Worm (Caenorhabditis elegans): ENCODE data around the gene F22F1.3.

Gene F22F1.3

ce11 chrX:8158975-8159813 is 3.7 kb downstream of the F22F1.3 start, which contains the start of gene hil-3 (continued):
- TF ChIP-seq zip-4 (GFP tag; optimal IDR thresholded peaks at IDR 0.05) (no peak), lin-35 (GFP tag; optimal IDR thresholded peaks at IDR 0.05) (peak; percentile 8 to 31), nhr-12 (tag; optimal IDR thresholded peaks at IDR 0.05) (no peak), vab-15 (tag; optimal IDR thresholded peaks at IDR 0.05) (no peak), ets-5 (GFP tag; IDR thresholded peaks at IDR 0.05) (no peak), rnt-1 (tag; optimal IDR thresholded peaks at IDR 0.05) (peak; percentile 63), hlh-17 (GFP tag; optimal IDR thresholded peaks at IDR 0.05; ENCODE audit: borderline replicate concordance) (no peak), jun-1 (tag; optimal IDR thresholded peaks at IDR 0.05) (peak; percentile 9), C34B4.2 (tag; optimal IDR thresholded peaks at IDR 0.05) (no peak), mef-2 (tag; optimal IDR thresholded peaks at IDR 0.05) (no peak), aha-1 (tag; optimal IDR thresholded peaks at IDR 0.05) (no peak), nhr-85 (tag) (peak; percentile 74), ceh-90 (tag; optimal IDR thresholded peaks at IDR 0.05) (no peak), lin-13 (GFP tag; optimal IDR thresholded peaks at IDR 0.05) (no peak), egl-27 (tag; optimal IDR thresholded peaks at IDR 0.05) (no peak), hlh-4 (tag; optimal IDR thresholded peaks at IDR 0.05) (no peak), lin-39 (tag; optimal IDR thresholded peaks at IDR 0.05) (no peak), ztf-4 (tag; optimal IDR thresholded peaks at IDR 0.05) (no peak), nhr-71 (tag; optimal IDR thresholded peaks at IDR 0.05) (peak; percentile 65), nhr-20 (tag; optimal IDR thresholded peaks at IDR 0.05) (peak; percentile 26), pax-3 (tag; optimal IDR thresholded peaks at IDR 0.05) (no peak), lir-3 (tag; optimal IDR thresholded peaks at IDR 0.05; ENCODE audit: poor library complexity) (no peak), lin-14 (GFP tag; optimal IDR thresholded peaks at IDR 0.05) (peak; percentile 69), ceh-8 (GFP tag; optimal IDR thresholded peaks at IDR 0.05) (no peak), mep-1 (tag; optimal IDR thresholded peaks at IDR 0.05) (peak; percentile 14), sup-37 (GFP tag; optimal IDR thresholded peaks at IDR 0.05) (no peak), snu-23 (GFP tag; optimal IDR thresholded peaks at IDR 0.05) (peak; percentile 41), efl-1 (optimal IDR thresholded peaks at IDR 0.05) (no peak), efl-1 (GFP tag; optimal IDR thresholded peaks at IDR 0.05 in 1 of 2) (peak in 1 of 2 experiments; percentile 16), aly-2 (tag; optimal IDR thresholded peaks at IDR 0.05) (no peak), nhr-28 (tag; optimal IDR thresholded peaks at IDR 0.05) (no peak), ceh-82 (tag; optimal IDR thresholded peaks at IDR 0.05) (peak in 1 of 3 experiments; percentile 48), nhr-11 (tag; optimal IDR thresholded peaks at IDR 0.05) (no peak), tbx-2 (tag; optimal IDR thresholded peaks at IDR 0.05) (peak; percentile 51), unc-130 (tag; optimal IDR thresholded peaks at IDR 0.05) (no peak), lin-15B (tag; optimal IDR thresholded peaks at IDR 0.05) (no peak), nhr-77 (tag; optimal IDR thresholded peaks at IDR 0.05) (no peak), isw-1 (GFP tag; IDR thresholded peaks at IDR 0.05) (no peak), snpc-4 (tag; optimal IDR thresholded peaks at IDR 0.05) (no peak), ceh-88 (GFP tag; IDR thresholded peaks at IDR 0.05) (no peak), Y116A8C.19 (tag; optimal IDR thresholded peaks at IDR 0.05; ENCODE audit: borderline replicate concordance) (no peak), nhr-90 (tag; optimal IDR thresholded peaks at IDR 0.05; ENCODE audit: poor library complexity) (no peak), grh-1 (GFP tag; IDR thresholded peaks at IDR 0.05) (peak; percentile 52), nhr-84 (tag; optimal IDR thresholded peaks at IDR 0.05) (no peak), F16B12.6 (tag; optimal IDR thresholded peaks at IDR 0.05) (no peak), efl-3 (GFP tag; optimal IDR thresholded peaks at IDR 0.05) (no peak), nhr-19 (GFP tag; conservative IDR thresholded peaks at IDR 0.05) (peak; percentile 40), pqm-1 (tag; optimal IDR thresholded peaks at IDR 0.05) (no peak), mdl-1 (tag; optimal IDR thresholded peaks at IDR 0.05) (no peak), nhr-76 (tag; optimal IDR thresholded peaks at IDR 0.05) (no peak), lsy-2 (tag; optimal IDR thresholded peaks at IDR 0.05) (peak in 1 of 2 experiments; percentile 52), ceh-63 (GFP tag; optimal IDR thresholded peaks at IDR 0.05) (no peak)

All from whole organism, L1 larva.